Worm (Caenorhabditis elegans): Measurements from ENCODE around the gene kvs-2.
A peak's percentile ranks its signal among the peaks of the same experiment; 100 is the strongest.

Gene kvs-2

DNA sequence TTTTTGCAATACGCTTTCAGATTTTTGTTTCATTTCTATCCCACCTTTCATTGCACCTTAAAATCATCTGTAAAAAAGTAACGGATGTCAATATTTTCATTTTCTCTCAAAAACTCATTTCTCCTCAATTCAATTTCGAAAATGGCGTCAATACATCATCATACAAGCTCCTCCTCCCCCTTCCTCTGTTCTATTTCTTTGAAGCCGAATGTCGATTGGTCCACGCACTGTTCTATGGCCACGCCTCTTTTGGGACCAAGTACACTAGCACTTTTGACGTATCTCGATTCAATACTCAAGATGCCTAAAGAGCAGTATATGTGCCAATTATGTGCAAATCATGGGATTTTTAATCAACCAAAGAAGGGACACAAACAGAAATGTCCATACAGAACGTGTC, 3.1 kb upstream of the kvs-2 start, which contains the start of gene mab-23:
mab-23 (plus strand) TSS at position 301 of the 400 bp plus-strand sequence.
- TF ChIP-seq ceh-16 (tag; optimal IDR thresholded peaks at IDR 0.05) (no peak), nfya-1 (tag; optimal IDR thresholded peaks at IDR 0.05; ENCODE audit: insufficient read depth) (peak; percentile 21)

DNA sequence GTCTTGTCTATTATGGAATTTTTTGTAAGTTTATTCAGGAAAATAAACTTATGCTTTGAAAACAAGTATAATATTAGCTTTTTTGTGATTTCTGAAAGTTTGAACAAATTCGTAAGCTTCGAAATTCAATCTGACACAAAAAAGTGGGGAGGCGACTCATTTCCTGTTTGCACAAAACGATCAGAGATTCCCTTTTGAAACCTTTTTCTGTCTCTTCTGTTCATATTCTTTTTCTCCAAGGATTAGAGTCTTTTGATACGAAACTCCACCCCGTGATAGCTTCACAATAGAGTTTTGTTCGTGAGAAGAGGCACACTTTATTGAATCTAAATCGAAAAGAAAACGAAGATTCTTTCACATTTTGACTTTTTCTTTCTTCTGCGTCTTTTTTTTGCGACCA, 5.2 kb downstream of the kvs-2 start:
- peak; percentile 35 for TF ChIP-seq fkh-10 (GFP tag; optimal IDR thresholded peaks at IDR 0.05)
- TF ChIP-seq jun-1 (tag; optimal IDR thresholded peaks at IDR 0.05), result no peak

DNA sequence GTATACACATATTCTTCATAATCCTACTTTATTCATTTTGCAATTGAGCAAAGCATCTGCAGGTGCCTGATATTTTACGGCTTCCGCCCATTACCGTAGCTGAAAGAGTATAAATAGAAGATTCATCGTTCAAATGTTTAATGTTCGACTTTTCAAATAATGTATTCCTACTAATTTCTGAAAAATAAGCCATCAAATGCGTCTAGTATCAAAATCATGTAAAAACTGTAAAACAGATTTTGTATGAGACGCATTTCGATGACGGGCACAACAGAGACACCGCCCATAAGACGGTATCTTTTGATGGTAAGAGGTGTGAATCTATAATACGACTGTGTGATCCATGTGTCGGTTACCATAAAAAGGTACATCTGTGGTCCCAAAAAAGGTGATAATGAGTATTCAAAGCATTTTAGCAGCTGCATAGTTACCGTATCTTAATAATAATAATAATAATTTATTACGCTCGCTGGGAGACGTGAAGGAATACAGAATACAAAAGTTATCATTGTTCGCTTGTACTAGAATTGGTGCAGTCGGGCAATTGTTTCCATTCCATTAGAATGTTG, 11.3 kb downstream of the kvs-2 start, which contains the start of the genes C32C4.3 and C32C4.16:
C32C4.3 (minus strand) TSS at position 101 of the 569 bp plus-strand sequence.
C32C4.16 (plus strand) TSS at position 519 of the 569 bp plus-strand sequence.
- TF ChIP-seq ama-1 (optimal IDR thresholded peaks at IDR 0.05) (no peak), daf-12 (tag; optimal IDR thresholded peaks at IDR 0.05) (no peak), eor-1 (tag; optimal IDR thresholded peaks at IDR 0.05) (no peak), lin-39 (tag; optimal IDR thresholded peaks at IDR 0.05) (no peak), ceh-9 (tag; optimal IDR thresholded peaks at IDR 0.05) (no peak), jun-1 (tag; optimal IDR thresholded peaks at IDR 0.05) (no peak), nhr-12 (tag; optimal IDR thresholded peaks at IDR 0.05) (no peak), nhr-237 (tag; optimal IDR thresholded peaks at IDR 0.05) (no peak), nhr-11 (tag; optimal IDR thresholded peaks at IDR 0.05) (no peak), nhr-25 (tag; optimal IDR thresholded peaks at IDR 0.05) (no peak), elt-3 (tag; optimal IDR thresholded peaks at IDR 0.05) (no peak), R02D3.7 (tag; optimal IDR thresholded peaks at IDR 0.05) (no peak), nhr-28 (tag; optimal IDR thresholded peaks at IDR 0.05) (no peak), elt-2 (tag; optimal IDR thresholded peaks at IDR 0.05) (no peak), unc-39 (tag; optimal IDR thresholded peaks at IDR 0.05) (no peak)

DNA sequence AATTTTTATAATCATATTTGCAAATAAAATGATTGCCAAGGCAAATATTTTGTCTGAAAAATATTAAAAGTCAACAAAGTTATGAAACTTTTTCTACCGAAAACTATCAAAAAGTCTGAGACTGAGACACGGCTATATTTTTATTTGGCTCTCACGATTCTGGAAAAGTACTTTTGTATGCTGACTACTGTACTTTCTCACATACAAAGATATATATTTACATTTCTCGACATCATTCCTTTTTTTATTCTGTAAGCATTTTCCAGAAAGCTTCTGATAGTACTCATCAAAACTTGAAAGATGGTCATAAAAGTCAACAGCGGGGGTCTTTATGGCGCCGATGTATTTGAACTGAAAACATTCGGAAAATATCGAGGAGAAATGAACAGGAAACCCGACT, 12.3 kb downstream of the kvs-2 start, which contains the start of gene aqp-6:
aqp-6 (plus strand) TSS at position 301 of the 400 bp plus-strand sequence.
- TF ChIP-seq hmg-11 (tag; optimal IDR thresholded peaks at IDR 0.05), result no peak
- TF ChIP-seq nhr-12 (tag; optimal IDR thresholded peaks at IDR 0.05), result no peak
- no peak for TF ChIP-seq fkh-10 (GFP tag; optimal IDR thresholded peaks at IDR 0.05)
- no peak for TF ChIP-seq egl-5 (tag; optimal IDR thresholded peaks at IDR 0.05)
- no peak for TF ChIP-seq nhr-11 (tag; optimal IDR thresholded peaks at IDR 0.05)
- no peak for TF ChIP-seq sea-2 (GFP tag; optimal IDR thresholded peaks at IDR 0.05)
- no peak for TF ChIP-seq jun-1 (tag; optimal IDR thresholded peaks at IDR 0.05)
- TF ChIP-seq nhr-237 (tag; optimal IDR thresholded peaks at IDR 0.05), result no peak
- TF ChIP-seq ztf-11 (tag; optimal IDR thresholded peaks at IDR 0.05), result no peak
- no peak for TF ChIP-seq nfya-1 (tag; optimal IDR thresholded peaks at IDR 0.05; ENCODE audit: insufficient read depth)
- TF ChIP-seq nhr-23 (tag; optimal IDR thresholded peaks at IDR 0.05), result no peak
- TF ChIP-seq ceh-9 (tag; optimal IDR thresholded peaks at IDR 0.05), result no peak
- no peak for TF ChIP-seq aly-2 (tag; optimal IDR thresholded peaks at IDR 0.05)
- TF ChIP-seq ztf-4 (tag; optimal IDR thresholded peaks at IDR 0.05), result no peak
- no peak for TF ChIP-seq zag-1 (tag; optimal IDR thresholded peaks at IDR 0.05)
- TF ChIP-seq nhr-67 (tag; optimal IDR thresholded peaks at IDR 0.05), result no peak
- TF ChIP-seq daf-12 (tag; optimal IDR thresholded peaks at IDR 0.05), result no peak
- TF ChIP-seq lin-15B (tag; optimal IDR thresholded peaks at IDR 0.05), result no peak

DNA sequence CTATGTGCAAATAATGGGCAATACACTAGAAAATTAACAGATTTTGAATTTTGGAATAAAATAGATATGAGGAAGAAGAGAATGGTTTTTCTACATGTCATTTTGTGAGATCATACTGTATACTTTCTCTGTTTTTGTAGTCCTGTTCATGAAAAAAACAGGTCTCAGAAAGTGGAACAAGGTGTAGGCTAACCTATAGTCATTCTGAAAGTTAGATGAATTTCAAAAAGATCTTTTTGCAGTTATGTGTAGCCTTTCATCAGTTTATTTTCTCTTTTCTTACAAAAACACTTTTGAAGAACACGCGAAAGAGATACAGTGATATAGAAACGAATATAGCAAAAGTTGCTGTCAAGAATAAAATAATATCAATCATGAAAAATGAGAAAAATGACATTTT, 18.3 kb downstream of the kvs-2 start, which contains the start of gene ugt-35:
ugt-35 (minus strand) TSS at position 101 of the 400 bp plus-strand sequence.
- no peak for TF ChIP-seq elt-3 (tag; optimal IDR thresholded peaks at IDR 0.05)
- no peak for TF ChIP-seq lsy-12 (tag; optimal IDR thresholded peaks at IDR 0.05)

DNA sequence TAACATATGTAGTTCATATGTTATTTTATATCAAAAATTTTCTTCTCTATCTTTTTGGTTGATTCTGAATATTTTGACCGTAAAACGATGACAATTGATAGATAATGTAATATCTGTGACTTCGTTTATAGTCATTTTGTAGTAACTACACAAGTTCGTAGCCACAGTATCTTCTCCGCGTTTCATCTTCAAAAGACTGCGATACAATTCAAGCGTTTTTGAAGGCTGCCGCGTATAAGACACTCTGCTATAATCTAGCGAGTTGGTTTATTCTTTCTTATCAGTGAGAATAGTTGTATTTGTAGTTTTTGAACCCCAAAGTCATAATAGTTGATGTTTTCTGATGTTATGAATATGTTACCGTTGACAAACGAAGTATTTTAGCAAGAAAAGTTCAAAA, 21.1 kb downstream of the kvs-2 start, which contains the start of gene ugt-34:
ugt-34 (minus strand) TSS at position 21 of the 400 bp plus-strand sequence.
- TF ChIP-seq elt-2 (tag; optimal IDR thresholded peaks at IDR 0.05), result peak; percentile 63
- no peak for TF ChIP-seq skn-1 (tag; optimal IDR thresholded peaks at IDR 0.05)
- TF ChIP-seq R02D3.7 (tag; optimal IDR thresholded peaks at IDR 0.05), result no peak

DNA sequence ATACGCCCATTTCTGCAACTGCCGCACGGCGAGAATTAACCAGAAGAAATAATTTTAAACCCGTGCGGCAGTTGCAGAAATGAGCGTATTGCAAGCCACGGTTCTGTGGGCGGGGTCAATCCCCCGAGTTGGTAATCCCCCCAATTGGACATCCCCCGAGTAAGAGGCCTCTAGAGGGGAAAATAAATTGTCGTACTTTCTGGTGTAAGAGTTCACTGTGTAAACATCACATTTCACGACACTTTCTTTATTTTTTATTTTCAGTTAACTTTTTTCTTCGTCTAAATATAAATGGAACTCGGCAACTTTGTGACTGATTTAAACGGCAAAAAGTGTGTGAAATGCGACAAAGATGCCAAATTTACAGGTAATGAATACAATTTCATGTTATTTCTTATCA, 22.1 kb downstream of the kvs-2 start, which contains the start of gene tut-2:
tut-2 (plus strand) TSS at position 277 of the 400 bp plus-strand sequence.
- peak; percentile 35 for TF ChIP-seq nfya-1 (tag; optimal IDR thresholded peaks at IDR 0.05; ENCODE audit: insufficient read depth)
- no peak for TF ChIP-seq nhr-67 (tag; optimal IDR thresholded peaks at IDR 0.05)

Data from whole organism, L3 larva.